Worm (Caenorhabditis elegans) whole organism, young adult: Measurements from ENCODE around the gene twk-32.

Source experiments
- B0019.2 ChIP-seq: fragments of 200-800 bp; sonication (Bioruptor generic); conservative IDR thresholded peaks from 2 replicates; pipeline ENCODE4 v1.3.6; 2022; ENCODE audit warnings: missing genetic modification reagents, missing genetic modification characterization, missing compliant biosample characterization
- D2030.7 ChIP-seq: fragments of 200-800 bp; sonication (Bioruptor generic); IDR thresholded peaks from 2 replicates; pipeline ENCODE4 v1.3.6; 2022; ENCODE audit warnings: missing genetic modification reagents, missing genetic modification characterization, missing compliant biosample characterization
- F23B12.7 ChIP-seq: sonication (generic microtip); optimal IDR thresholded peaks from 2 replicates; lab custom pipeline; 2017; ENCODE audit warnings: missing genetic modification characterization, mild to moderate bottlenecking, missing compliant biosample characterization, antibody characterized with exemption, moderate library complexity; ENCODE audit not compliant: insufficient read depth
- F33H1.4 ChIP-seq: fragments of 200-800 bp; sonication (Bioruptor generic); IDR thresholded peaks from 2 replicates; pipeline ENCODE4 v1.3.6; 2022; ENCODE audit warnings: missing genetic modification reagents, missing genetic modification characterization, missing compliant biosample characterization
- F49E8.2 ChIP-seq: sonication (generic microtip); optimal IDR thresholded peaks from 3 replicates; lab custom pipeline; 2017; ENCODE audit warnings: missing genetic modification characterization, mild to moderate bottlenecking, missing compliant biosample characterization, antibody characterized with exemption, moderate library complexity; ENCODE audit not compliant: insufficient read depth
- T07F8.4 ChIP-seq: sonication (generic microtip); optimal IDR thresholded peaks from 2 replicates; lab custom pipeline; 2016; ENCODE audit warnings: mild to moderate bottlenecking, missing genetic modification characterization, moderate library complexity, missing compliant biosample characterization
- T26A5.8 ChIP-seq: sonication (generic microtip); optimal IDR thresholded peaks from 2 replicates; lab custom pipeline; 2016; ENCODE audit warnings: missing genetic modification characterization, missing compliant biosample characterization
- Y53G8AR.9 ChIP-seq: fragments of 200-800 bp; sonication (Bioruptor generic); conservative IDR thresholded peaks from 2 replicates; pipeline ENCODE4 v1.3.6; 2022; ENCODE audit warnings: missing genetic modification reagents, missing genetic modification characterization, missing compliant biosample characterization
- Y56A3A.18 ChIP-seq: fragments of 200-800 bp; sonication (Bioruptor generic); IDR thresholded peaks from 2 replicates; pipeline ENCODE4 v1.3.6; 2022; ENCODE audit warnings: missing genetic modification reagents, missing genetic modification characterization, missing compliant biosample characterization
- ZK185.1 ChIP-seq: sonication (generic microtip); optimal IDR thresholded peaks from 2 replicates; lab custom pipeline; 2016; ENCODE audit warnings: mild to moderate bottlenecking, missing genetic modification characterization, missing compliant biosample characterization; ENCODE audit not compliant: poor library complexity, severe bottlenecking
- akir-1 ChIP-seq: fragments of 200-800 bp; sonication (Bioruptor generic); optimal IDR thresholded peaks from 2 replicates; lab custom pipeline; 2018; ENCODE audit warnings: mild to moderate bottlenecking, missing genetic modification characterization, moderate library complexity, missing compliant biosample characterization
- attf-5 ChIP-seq: fragments of 200-800 bp; sonication (Bioruptor generic); optimal IDR thresholded peaks from 2 replicates; lab custom pipeline; 2018; ENCODE audit warnings: mild to moderate bottlenecking, missing genetic modification characterization, missing compliant biosample characterization
- ceh-91 ChIP-seq: fragments of 200-800 bp; sonication (Bioruptor generic); IDR thresholded peaks from 2 replicates; pipeline ENCODE4 v1.3.6; 2022; ENCODE audit warnings: missing genetic modification reagents, missing genetic modification characterization, missing compliant biosample characterization
- dox-1 ChIP-seq: fragments of 200-800 bp; sonication (Bioruptor generic); IDR thresholded peaks from 2 replicates; pipeline ENCODE4 v1.3.6; 2022; ENCODE audit warnings: missing genetic modification reagents, missing genetic modification characterization, missing compliant biosample characterization
- ets-4 ChIP-seq: fragments of 200-800 bp; sonication (Bioruptor generic); optimal IDR thresholded peaks from 2 replicates; lab custom pipeline; 2018; ENCODE audit warnings: mild to moderate bottlenecking, missing genetic modification characterization, missing compliant biosample characterization
- fkh-3 ChIP-seq: sonication (generic microtip); optimal IDR thresholded peaks from 2 replicates; lab custom pipeline; 2016; ENCODE audit warnings: mild to moderate bottlenecking, missing genetic modification characterization, missing compliant biosample characterization
- hlh-12 ChIP-seq: sonication (generic microtip); optimal IDR thresholded peaks from 2 replicates; lab custom pipeline; 2016; ENCODE audit warnings: missing genetic modification characterization, missing compliant biosample characterization
- hmg-1.2 ChIP-seq: fragments of 200-800 bp; sonication (Bioruptor generic); IDR thresholded peaks from 2 replicates; pipeline ENCODE4 v1.3.6; 2022; ENCODE audit warnings: missing genetic modification reagents, missing genetic modification characterization, missing compliant biosample characterization
- hsf-1 ChIP-seq: fragments of 200-800 bp; sonication (Bioruptor generic); IDR thresholded peaks from 2 replicates; pipeline ENCODE4 v1.3.6; 2022; ENCODE audit warnings: missing genetic modification reagents, missing genetic modification characterization, missing compliant biosample characterization
- lin-40 ChIP-seq: sonication (generic microtip); optimal IDR thresholded peaks from 2 replicates; lab custom pipeline; 2016; ENCODE audit warnings: missing genetic modification characterization, mild to moderate bottlenecking, missing compliant biosample characterization, missing genotype, missing genetic modification reagents
- lin-54 ChIP-seq: fragments of 200-800 bp; sonication (Bioruptor generic); optimal IDR thresholded peaks from 2 replicates; lab custom pipeline; 2018; ENCODE audit warnings: mild to moderate bottlenecking, missing genetic modification characterization, missing compliant biosample characterization
- lsl-1 ChIP-seq: fragments of 200-800 bp; sonication (Bioruptor generic); optimal IDR thresholded peaks from 2 replicates; lab custom pipeline; 2018; ENCODE audit warnings: mild to moderate bottlenecking, missing genetic modification characterization, moderate library complexity, missing compliant biosample characterization
- madf-6 ChIP-seq: fragments of 200-800 bp; sonication (Bioruptor generic); IDR thresholded peaks from 2 replicates; pipeline ENCODE4 v1.3.6; 2022; ENCODE audit warnings: missing genetic modification reagents, missing genetic modification characterization, missing compliant biosample characterization
- madf-8 ChIP-seq: fragments of 200-800 bp; sonication (Bioruptor generic); conservative IDR thresholded peaks from 2 replicates; pipeline ENCODE4 v1.3.6; 2022; ENCODE audit warnings: missing genetic modification reagents, missing genetic modification characterization, missing compliant biosample characterization
- mcd-1 ChIP-seq: fragments of 200-800 bp; sonication (Bioruptor generic); IDR thresholded peaks from 2 replicates; pipeline ENCODE4 v1.3.6; 2022; ENCODE audit warnings: missing genetic modification reagents, missing genetic modification characterization, missing compliant biosample characterization
- nfya-1 ChIP-seq: sonication (generic microtip); optimal IDR thresholded peaks from 2 replicates; lab custom pipeline; 2017; ENCODE audit warnings: antibody characterized with exemption, missing compliant biosample characterization, missing genetic modification characterization, borderline replicate concordance; ENCODE audit not compliant: insufficient read depth
- nhr-179 ChIP-seq: sonication (generic microtip); optimal IDR thresholded peaks from 2 replicates; lab custom pipeline; 2016; ENCODE audit warnings: mild to moderate bottlenecking, missing genetic modification characterization, missing compliant biosample characterization
- nhr-80 ChIP-seq: sonication (generic microtip); optimal IDR thresholded peaks from 2 replicates; lab custom pipeline; 2016; ENCODE audit warnings: missing genetic modification characterization, missing compliant biosample characterization
- nhr-90 ChIP-seq: sonication (generic microtip); optimal IDR thresholded peaks from 2 replicates; lab custom pipeline; 2016; ENCODE audit warnings: missing genotype, mild to moderate bottlenecking, missing genetic modification characterization, missing compliant biosample characterization
- pha-4 ChIP-seq: fragments of 150-350 bp; sonication (generic microtip); optimal IDR thresholded peaks from 2 replicates; lab custom pipeline; 2014; ENCODE audit warnings: missing biosample characterization, missing genetic modification reagents, missing genetic modification characterization
- rec-8 ChIP-seq, 2 experiments: sonication (generic microtip); optimal IDR thresholded peaks; 2 replicates each; lab custom pipeline; 2016; ENCODE audit warnings: mild to moderate bottlenecking in 2 of 2, missing genetic modification characterization in 2 of 2, missing genetic modification reagents in 2 of 2, missing genotype in 2 of 2, missing biosample characterization in 1 of 2, missing compliant biosample characterization in 1 of 2, moderate library complexity in 1 of 2
- sdz-38 ChIP-seq: sonication (generic microtip); optimal IDR thresholded peaks from 2 replicates; lab custom pipeline; 2016; ENCODE audit warnings: missing genotype, missing genetic modification characterization, missing compliant biosample characterization
- snpc-3.4 ChIP-seq: sonication (generic microtip); optimal IDR thresholded peaks from 2 replicates; lab custom pipeline; 2017; ENCODE audit warnings: missing genetic modification characterization, mild to moderate bottlenecking, missing compliant biosample characterization, antibody characterized with exemption, moderate library complexity, missing genotype, missing genetic modification reagents
- snpc-4 ChIP-seq, 5 experiments: fragments of 150-350 bp in 1 of 5; sonication (generic microtip) in 4 of 5; optimal IDR thresholded peaks; 2 replicates each; lab custom pipeline; 2014 to 2018; ENCODE audit warnings: missing genetic modification characterization in 5 of 5, missing biosample characterization in 3 of 5, antibody characterized with exemption in 2 of 5, mild to moderate bottlenecking in 2 of 5, missing compliant biosample characterization in 2 of 5, missing genotype in 2 of 5, moderate library complexity in 2 of 5, missing genetic modification reagents in 1 of 5
- tlf-1 ChIP-seq: fragments of 200-800 bp; sonication (Bioruptor generic); optimal IDR thresholded peaks from 2 replicates; lab custom pipeline; 2018; ENCODE audit warnings: mild to moderate bottlenecking, missing genetic modification characterization, missing compliant biosample characterization
- unc-130 ChIP-seq: sonication (generic microtip); optimal IDR thresholded peaks from 2 replicates; lab custom pipeline; 2016; ENCODE audit warnings: missing genetic modification reagents, missing genetic modification characterization, missing compliant biosample characterization
- xnd-1 ChIP-seq: sonication (generic microtip); optimal IDR thresholded peaks from 2 replicates; lab custom pipeline; 2016; ENCODE audit warnings: missing genotype, missing genetic modification reagents, missing genetic modification characterization, missing compliant biosample characterization
- ztf-28 ChIP-seq: fragments of 200-800 bp; sonication (Bioruptor generic); IDR thresholded peaks from 2 replicates; pipeline ENCODE4 v1.3.6; 2022; ENCODE audit warnings: missing genetic modification reagents, missing genetic modification characterization, missing compliant biosample characterization

twk-32 gene

ce11 chrV:13777857-13778256, 18.6 kb upstream of the twk-32 start, which contains the start of gene F53C11.9 (continued):
- TF ChIP-seq lin-54 (no peak), F49E8.2 (tag; lab: Kevin White, UChicago) (no peak), pha-4 (tag; lab: Kevin White, UChicago) (no peak), snpc-3.4 (tag; lab: Kevin White, UChicago) (no peak), nhr-179 (tag; lab: Kevin White, UChicago) (no peak), sdz-38 (tag; lab: Kevin White, UChicago) (no peak)

- TF ChIP-seq Y53G8AR.9 (GFP tag; lab: Robert Waterston, UW) = no peak
- TF ChIP-seq nhr-90 (tag; lab: Kevin White, UChicago) = no peak
- no peak for TF ChIP-seq ets-4 (GFP tag; lab: Kevin White, UChicago)
- TF ChIP-seq nfya-1 (tag; lab: Kevin White, UChicago) = no peak
- TF ChIP-seq ztf-28 (GFP tag; lab: Robert Waterston, UW) = no peak
- no peak for TF ChIP-seq F33H1.4 (GFP tag; lab: Robert Waterston, UW)
Observed at ce11 chrV:13780902-13781301, 15.5 kb upstream of the twk-32 start.

DNA sequence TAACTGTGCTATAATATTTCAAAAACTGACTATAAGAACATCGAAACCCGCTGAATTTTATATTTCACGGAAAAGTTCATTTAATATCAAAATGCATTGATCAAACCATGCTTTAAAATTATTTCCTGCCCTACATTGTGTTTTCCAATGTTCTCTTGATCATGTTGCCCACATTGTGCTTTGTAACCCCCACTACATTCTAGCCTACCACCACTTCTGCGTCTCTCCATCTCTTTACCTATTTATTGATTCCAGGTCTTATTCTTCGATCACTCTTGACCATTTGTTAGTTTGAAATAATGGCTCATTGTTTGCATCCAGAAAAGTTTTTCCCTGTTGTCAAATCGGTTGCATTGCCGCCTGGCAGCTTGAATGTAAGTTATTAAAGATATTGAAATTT, 14.3 kb upstream of the twk-32 start, which contains the start of gene decr-1.1:
decr-1.1 (plus strand) TSS at position 210 of the 400 bp plus-strand sequence.
- TF ChIP-seq lsl-1 (GFP tag; lab: Kevin White, UChicago) = no peak
- TF ChIP-seq Y56A3A.18 (GFP tag; lab: Robert Waterston, UW) = no peak
- TF ChIP-seq dox-1 (GFP tag; lab: Robert Waterston, UW) = 0 out of 2 replicates have a peak, but pooled peaks have one; percentile 18
- TF ChIP-seq nhr-80 (tag; lab: Kevin White, UChicago) = peak; percentile 30
- peak; percentile 25 for TF ChIP-seq ZK185.1 (tag; lab: Kevin White, UChicago)

ce11 chrV:13785767-13786166, 10.7 kb upstream of the twk-32 start:
- TF ChIP-seq F23B12.7 = no peak
- TF ChIP-seq F49E8.2 (tag; lab: Kevin White, UChicago) = no peak
- no peak for TF ChIP-seq rec-8 (tag; optimal IDR thresholded peaks at IDR 0.05; lab: Kevin White, UChicago)
- no peak for TF ChIP-seq ztf-28 (GFP tag; lab: Robert Waterston, UW)
- TF ChIP-seq hlh-12 (tag; lab: Kevin White, UChicago) = no peak
- no peak for TF ChIP-seq unc-130
- no peak for TF ChIP-seq nhr-179 (tag; lab: Kevin White, UChicago)

- TF ChIP-seq snpc-3.4 (tag; lab: Kevin White, UChicago) (peak; percentile 27), madf-8 (peak; percentile 59), B0019.2 (GFP tag; lab: Robert Waterston, UW) (no peak), attf-5 (GFP tag; lab: Kevin White, UChicago) (peak; percentile 13), hmg-1.2 (GFP tag; lab: Robert Waterston, UW) (peak; percentile 35; the same call in 1 of the 2 replicates), tlf-1 (GFP tag; lab: Kevin White, UChicago) (peak; percentile 28), hsf-1 (GFP tag; lab: Robert Waterston, UW) (peak; percentile 76), F33H1.4 (GFP tag; lab: Robert Waterston, UW) (peak; percentile 89), nhr-80 (tag; lab: Kevin White, UChicago) (peak; percentile 33), D2030.7 (GFP tag; lab: Robert Waterston, UW) (peak; percentile 25; the same call in 1 of the 2 replicates), madf-6 (GFP tag; lab: Robert Waterston, UW) (peak; percentile 79), ceh-91 (GFP tag; lab: Robert Waterston, UW) (no peak), snpc-4 (GFP tag; optimal IDR thresholded peaks at IDR 0.05; lab: Kevin White, UChicago) (peak; percentile 20), snpc-4 (tag; optimal IDR thresholded peaks at IDR 0.05; lab: Kevin White, UChicago) (peak in 2 of 4 experiments; percentile 18 to 42), T26A5.8 (no peak), fkh-3 (tag; lab: Kevin White, UChicago) (no peak), pha-4 (tag; lab: Kevin White, UChicago) (peak; percentile 75), mcd-1 (peak; percentile 14; the same call in 1 of the 2 replicates), lin-40 (no peak), xnd-1 (peak; percentile 54), T07F8.4 (tag; lab: Kevin White, UChicago) (no peak), akir-1 (GFP tag; lab: Kevin White, UChicago) (no peak)
Observed at ce11 chrV:13787225-13787898, 9.1 kb upstream of the twk-32 start, which contains the start of the genes F53C11.4 and F53C11.5. TSS of gene F53C11.4 (minus strand) at chrV:13787352. TSS of gene F53C11.5 (plus strand) at chrV:13787549.
